Worm (Caenorhabditis elegans) whole organism, L2 larva: ENCODE results near the gene sgnh-1.

ENCODE experiments used
- ama-1 ChIP-seq: fragments of 150-350 bp; optimal IDR thresholded peaks from 2 replicates; lab custom pipeline; 2018; ENCODE audit warnings: inconsistent platforms
- blmp-1 ChIP-seq: sonication (generic microtip); optimal IDR thresholded peaks from 2 replicates; lab custom pipeline; 2017; ENCODE audit warnings: missing genetic modification characterization, mild to moderate bottlenecking, missing compliant biosample characterization, antibody characterized with exemption, moderate library complexity; ENCODE audit not compliant: insufficient read depth
- ceh-82 ChIP-seq: fragments of 150-350 bp; optimal IDR thresholded peaks from 2 replicates; lab custom pipeline; 2014; ENCODE audit warnings: missing biosample characterization, missing genetic modification characterization
- egl-27 ChIP-seq: sonication (generic microtip); optimal IDR thresholded peaks from 3 replicates; lab custom pipeline; 2017; ENCODE audit warnings: missing biosample characterization, missing genetic modification reagents, missing genetic modification characterization
- elt-1 ChIP-seq: fragments of 150-350 bp; optimal IDR thresholded peaks from 2 replicates; lab custom pipeline; 2014; ENCODE audit warnings: missing biosample characterization, missing genetic modification characterization
- lsy-2 ChIP-seq, 2 experiments: fragments of 150-350 bp in 1 of 2; sonication (generic microtip) in 1 of 2; optimal IDR thresholded peaks; 2 replicates each; lab custom pipeline; 2014 to 2017; ENCODE audit warnings: missing biosample characterization in 2 of 2, missing genetic modification characterization in 2 of 2
- nhr-21 ChIP-seq: fragments of 150-350 bp; optimal IDR thresholded peaks from 2 replicates; lab custom pipeline; 2014; ENCODE audit warnings: missing biosample characterization, missing genetic modification characterization
- nhr-237 ChIP-seq: fragments of 150-350 bp; optimal IDR thresholded peaks from 2 replicates; lab custom pipeline; 2014; ENCODE audit warnings: missing biosample characterization, missing genetic modification characterization
- nhr-25 ChIP-seq: fragments of 150-350 bp; sonication (generic microtip); optimal IDR thresholded peaks from 3 replicates; lab custom pipeline; 2014; ENCODE audit warnings: missing biosample characterization, missing genetic modification characterization
- unc-39 ChIP-seq: fragments of 150-350 bp; optimal IDR thresholded peaks from 2 replicates; lab custom pipeline; 2014; ENCODE audit warnings: missing biosample characterization, missing genetic modification characterization
- unc-62 ChIP-seq: fragments of 150-350 bp; optimal IDR thresholded peaks from 2 replicates; lab custom pipeline; 2014; ENCODE audit warnings: missing biosample characterization, missing genetic modification reagents, missing genetic modification characterization

ce11 chrIV:4909039-4909438 is 19.3 kb downstream of the sgnh-1 start, which contains the start of gene str-159:
- TF ChIP-seq nhr-237 (tag; lab: Kevin White, UChicago) (no peak), ama-1 (lab: Kevin White, UChicago) (no peak), nhr-25 (tag; lab: Kevin White, UChicago) (no peak), blmp-1 (tag; lab: Kevin White, UChicago) (no peak), ceh-82 (tag; lab: Kevin White, UChicago) (no peak), egl-27 (tag; lab: Kevin White, UChicago) (no peak), elt-1 (tag; lab: Kevin White, UChicago) (no peak), lsy-2 (tag; optimal IDR thresholded peaks at IDR 0.05; lab: Kevin White, UChicago) (no peak), nhr-21 (tag; lab: Kevin White, UChicago) (no peak), unc-39 (tag; lab: Kevin White, UChicago) (no peak), unc-62 (GFP tag; lab: Kevin White, UChicago) (no peak)
